Fruit fly (Drosophila melanogaster): Measurements from ENCODE around the gene CG14257.

CG14257 gene

dm6 chr3R:27111784-27112602 lies 36.3 kb downstream of the CG14257 start, which contains the start of the genes gb and CG5815 (continued):
- TF ChIP-seq CG7556 (GFP tag; optimal IDR thresholded peaks at IDR 0.05) (peak; percentile 86), caup (GFP tag; optimal IDR thresholded peaks at IDR 0.05; ENCODE audit: severe bottlenecking) (peak; percentile 93), ssp (GFP tag; IDR thresholded peaks at IDR 0.05) (peak; percentile 83), CG17568 (GFP tag; optimal IDR thresholded peaks at IDR 0.05) (no peak), CG8478 (optimal IDR thresholded peaks at IDR 0.05) (no peak), fu2 (GFP tag; optimal IDR thresholded peaks at IDR 0.05) (peak; percentile 79), yki (optimal IDR thresholded peaks at IDR 0.05) (no peak), CG9215 (GFP tag; IDR thresholded peaks at IDR 0.05) (peak; percentile 89), CG10543 (GFP tag; optimal IDR thresholded peaks at IDR 0.05) (peak; percentile 90), CG15601 (tag; optimal IDR thresholded peaks at IDR 0.05) (peak; percentile 79), phol (tag; optimal IDR thresholded peaks at IDR 0.05) (peak; percentile 92), CG12659 (GFP tag; optimal IDR thresholded peaks at IDR 0.05) (peak; percentile 96), ato (GFP tag; IDR thresholded peaks at IDR 0.05; ENCODE audit: partially characterized antibody) (peak; percentile 86), CG8089 (GFP tag; optimal IDR thresholded peaks at IDR 0.05) (peak; percentile 54), schlank (tag; optimal IDR thresholded peaks at IDR 0.05) (peak; percentile 72), CG6683 (GFP tag; optimal IDR thresholded peaks at IDR 0.05) (peak; percentile 81), dm (GFP tag; optimal IDR thresholded peaks at IDR 0.05) (peak; percentile 85), CG14441 (GFP tag; IDR thresholded peaks at IDR 0.05) (peak; percentile 93), ftz-f1 (GFP tag; optimal IDR thresholded peaks at IDR 0.05) (peak; percentile 78), CG15011 (GFP tag; optimal IDR thresholded peaks at IDR 0.05) (peak; percentile 76), eve (GFP tag; optimal IDR thresholded peaks at IDR 0.05) (no peak), CG3995 (GFP tag; optimal IDR thresholded peaks at IDR 0.05) (peak; percentile 53), D19A (tag; optimal IDR thresholded peaks at IDR 0.05) (peak; percentile 79), psq (GFP tag; optimal IDR thresholded peaks at IDR 0.05) (peak; percentile 96), CkIIα-i1 (GFP tag; IDR thresholded peaks at IDR 0.05) (no peak), BEAF-32 (GFP tag; optimal IDR thresholded peaks at IDR 0.05) (peak; percentile 92), Med (GFP tag) (peak; percentile 97), CG1647 (GFP tag; optimal IDR thresholded peaks at IDR 0.05) (peak; percentile 91), tll (GFP tag; optimal IDR thresholded peaks at IDR 0.05) (peak in 1 of 2 experiments; percentile 3), Hr39 (optimal IDR thresholded peaks at IDR 0.05) (no peak), p53 (GFP tag; optimal IDR thresholded peaks at IDR 0.05) (no peak), CG10565 (GFP tag; optimal IDR thresholded peaks at IDR 0.05) (peak; percentile 32), Nf-YA (GFP tag; IDR thresholded peaks at IDR 0.05) (peak; percentile 70), insv (GFP tag; optimal IDR thresholded peaks at IDR 0.05) (peak in 1 of 2 experiments; percentile 65), pzg (GFP tag; optimal IDR thresholded peaks at IDR 0.05) (peak; percentile 60), esg (GFP tag; conservative IDR thresholded peaks at IDR 0.05) (peak; percentile 87), CG14860 (GFP tag; IDR thresholded peaks at IDR 0.05; ENCODE audit: partially characterized antibody) (peak; percentile 97), jumu (GFP tag; optimal IDR thresholded peaks at IDR 0.05) (peak; percentile 61), CG18599 (GFP tag; optimal IDR thresholded peaks at IDR 0.05) (peak; percentile 94), nerfin-1 (tag; optimal IDR thresholded peaks at IDR 0.05) (peak; percentile 79), CG12104 (GFP tag; optimal IDR thresholded peaks at IDR 0.05) (peak; percentile 85), Dip2 (GFP tag; IDR thresholded peaks at IDR 0.05) (no peak; the same call in 1 of the 2 replicates), fd102C (GFP tag; optimal IDR thresholded peaks at IDR 0.05) (no peak), Asciz (GFP tag; optimal IDR thresholded peaks at IDR 0.05) (peak; percentile 70), dmrt99B (tag; optimal IDR thresholded peaks at IDR 0.05) (no peak), CG34422 (GFP tag; IDR thresholded peaks at IDR 0.05) (peak; percentile 72), jigr1 (GFP tag; IDR thresholded peaks at IDR 0.05) (peak; percentile 68; the same call in 1 of the 3 replicates), tio (GFP tag; optimal IDR thresholded peaks at IDR 0.05) (peak; percentile 88), nau (GFP tag; optimal IDR thresholded peaks at IDR 0.05) (no peak)

Data from whole organism, embryonic.